Fruit fly (Drosophila melanogaster) whole organism, embryonic: ENCODE results near the gene CG43347.

Experiments used
- B-H2 ChIP-seq: fragments of 200-800 bp; sonication (Bioruptor generic); optimal IDR thresholded peaks from 2 replicates; lab custom pipeline; 2018; ENCODE audit warnings: missing biosample characterization, mild to moderate bottlenecking, missing genetic modification characterization
- CG10543 ChIP-seq: fragments of 200-800 bp; sonication (Bioruptor generic); optimal IDR thresholded peaks from 3 replicates; lab custom pipeline; 2017; ENCODE audit warnings: missing biosample characterization, mild to moderate bottlenecking, missing genetic modification characterization, moderate library complexity
- CG11093 ChIP-seq: fragments of 200-800 bp; sonication (Bioruptor generic); IDR thresholded peaks from 3 replicates; pipeline ENCODE4 v1.3.6; 2022; ENCODE audit warnings: missing biosample characterization, missing genetic modification characterization
- CG12104 ChIP-seq: fragments of 200-800 bp; sonication (Bioruptor generic); optimal IDR thresholded peaks from 3 replicates; lab custom pipeline; 2016; ENCODE audit warnings: missing biosample characterization, missing genetic modification characterization
- CG13894 ChIP-seq: fragments of 200-800 bp; sonication (Bioruptor generic); optimal IDR thresholded peaks from 3 replicates; lab custom pipeline; 2018; ENCODE audit warnings: missing biosample characterization, mild to moderate bottlenecking, missing genetic modification characterization, moderate library complexity
- CG15514 ChIP-seq: fragments of 200-800 bp; sonication (Bioruptor generic); optimal IDR thresholded peaks from 3 replicates; lab custom pipeline; 2017; ENCODE audit warnings: missing biosample characterization, missing genetic modification characterization, mild to moderate bottlenecking, moderate library complexity, missing genetic modification reagents
- CG17186 ChIP-seq: fragments of 200-800 bp; sonication (Bioruptor generic); optimal IDR thresholded peaks from 3 replicates; lab custom pipeline; 2017; ENCODE audit warnings: missing biosample characterization, missing genetic modification reagents, missing genetic modification characterization
- CG17361 ChIP-seq: fragments of 200-800 bp; sonication (Bioruptor generic); IDR thresholded peaks from 3 replicates; pipeline ENCODE4 v1.3.6; 2022; ENCODE audit warnings: missing biosample characterization, missing genetic modification characterization
- CG18599 ChIP-seq: fragments of 200-800 bp; sonication (Bioruptor generic); optimal IDR thresholded peaks from 3 replicates; lab custom pipeline; 2017; ENCODE audit warnings: missing biosample characterization, missing genetic modification characterization, mild to moderate bottlenecking, moderate library complexity, missing genetic modification reagents
- CG2202 ChIP-seq: fragments of 200-800 bp; sonication (Bioruptor generic); optimal IDR thresholded peaks from 2 replicates; lab custom pipeline; 2018; ENCODE audit warnings: missing biosample characterization, mild to moderate bottlenecking, missing genetic modification characterization
- CG31224 ChIP-seq: fragments of 200-800 bp; sonication (Bioruptor generic); IDR thresholded peaks from 2 replicates; pipeline ENCODE4 v1.3.6; 2022; ENCODE audit warnings: missing biosample characterization, missing genetic modification characterization
- CG4707 ChIP-seq: fragments of 200-800 bp; sonication (Bioruptor generic); optimal IDR thresholded peaks from 2 replicates; lab custom pipeline; 2018; ENCODE audit warnings: missing biosample characterization, mild to moderate bottlenecking, missing genetic modification characterization, moderate library complexity
- CHES-1-like ChIP-seq: fragments of 200-800 bp; sonication (Bioruptor generic); optimal IDR thresholded peaks from 2 replicates; lab custom pipeline; 2016; ENCODE audit warnings: missing biosample characterization, missing genetic modification characterization
- Chrac-16 ChIP-seq: fragments of 200-800 bp; sonication (Bioruptor generic); optimal IDR thresholded peaks from 3 replicates; lab custom pipeline; 2016; ENCODE audit warnings: missing biosample characterization, missing genetic modification characterization
- E2f1 ChIP-seq: fragments of 200-800 bp; sonication (Bioruptor generic); IDR thresholded peaks from 2 replicates; pipeline ENCODE4 v1.3.6; 2022; ENCODE audit warnings: missing biosample characterization, missing genetic modification characterization
- GATAe ChIP-seq: fragments of 200-800 bp; sonication (Bioruptor generic); conservative IDR thresholded peaks from 2 replicates; pipeline ENCODE4 v1.3.6; 2022; ENCODE audit warnings: missing biosample characterization, missing genetic modification characterization
- HmgZ ChIP-seq: fragments of 200-800 bp; sonication (Bioruptor generic); optimal IDR thresholded peaks from 2 replicates; lab custom pipeline; 2018; ENCODE audit warnings: missing biosample characterization, mild to moderate bottlenecking, missing genetic modification characterization
- Hmr ChIP-seq: fragments of 200-800 bp; sonication (Bioruptor generic); optimal IDR thresholded peaks from 3 replicates; lab custom pipeline; 2017; ENCODE audit warnings: mild to moderate bottlenecking, missing biosample characterization, missing genetic modification reagents, missing genetic modification characterization
- Hmx ChIP-seq: fragments of 200-800 bp; sonication (Bioruptor generic); optimal IDR thresholded peaks from 2 replicates; lab custom pipeline; 2016; ENCODE audit warnings: missing biosample characterization, missing genetic modification characterization
- Kr ChIP-seq: fragments of 200-800 bp; sonication (Bioruptor generic); optimal IDR thresholded peaks from 2 replicates; lab custom pipeline; 2017; ENCODE audit warnings: missing biosample characterization, mild to moderate bottlenecking, missing genetic modification characterization
- Lpt ChIP-seq: fragments of >200 bp; optimal IDR thresholded peaks from 2 replicates; lab custom pipeline; 2018; ENCODE audit warnings: missing biosample characterization, missing genetic modification characterization
- MESR4 ChIP-seq: fragments of 200-800 bp; sonication (Bioruptor generic); optimal IDR thresholded peaks from 2 replicates; lab custom pipeline; 2018; ENCODE audit warnings: missing biosample characterization, mild to moderate bottlenecking, missing genetic modification characterization, moderate library complexity
- Ravus ChIP-seq: fragments of 200-800 bp; sonication (Bioruptor generic); IDR thresholded peaks from 2 replicates; pipeline ENCODE4 v1.3.6; 2022; ENCODE audit warnings: missing biosample characterization, missing genetic modification characterization
- Sin3A ChIP-seq: fragments of >200 bp; optimal IDR thresholded peaks from 2 replicates; lab custom pipeline; 2018
- Spps ChIP-seq: fragments of 200-800 bp; sonication (Bioruptor generic); optimal IDR thresholded peaks from 2 replicates; lab custom pipeline; 2018; ENCODE audit warnings: missing biosample characterization, mild to moderate bottlenecking, missing genetic modification characterization
- YL-1 ChIP-seq: fragments of 200-800 bp; sonication (Bioruptor generic); optimal IDR thresholded peaks from 3 replicates; lab custom pipeline; 2017; ENCODE audit warnings: missing biosample characterization, mild to moderate bottlenecking, missing genetic modification characterization
- cato ChIP-seq: fragments of 200-800 bp; sonication (Bioruptor generic); optimal IDR thresholded peaks from 2 replicates; lab custom pipeline; 2016; ENCODE audit warnings: missing biosample characterization, missing genetic modification characterization, borderline replicate concordance
- chinmo ChIP-seq: fragments of 200-800 bp; sonication (Bioruptor generic); IDR thresholded peaks from 4 replicates; pipeline ENCODE4 v1.3.6; 2022; ENCODE audit warnings: missing biosample characterization, missing genetic modification characterization; ENCODE audit not compliant: partially characterized antibody
- chm ChIP-seq: fragments of 200-800 bp; sonication (Bioruptor generic); IDR thresholded peaks from 2 replicates; pipeline ENCODE4 v1.3.6; 2022; ENCODE audit warnings: missing biosample characterization, missing genetic modification characterization
- corto ChIP-seq: fragments of 200-800 bp; sonication (Bioruptor generic); optimal IDR thresholded peaks from 2 replicates; lab custom pipeline; 2016; ENCODE audit warnings: missing biosample characterization, mild to moderate bottlenecking, missing genetic modification characterization, moderate library complexity
- crp ChIP-seq, 2 experiments: fragments of 200-800 bp; sonication (Bioruptor generic); optimal IDR thresholded peaks; 2 replicates in 1 of 2; 3 replicates in 1 of 2; lab custom pipeline; 2017; ENCODE audit warnings: missing biosample characterization in 2 of 2, missing genetic modification characterization in 2 of 2, mild to moderate bottlenecking in 1 of 2, moderate library complexity in 1 of 2
- disco-r ChIP-seq: fragments of 200-800 bp; sonication (Bioruptor generic); optimal IDR thresholded peaks from 2 replicates; lab custom pipeline; 2016; ENCODE audit warnings: missing biosample characterization, missing genetic modification characterization
- dmrt11E ChIP-seq: fragments of 200-800 bp; sonication (Bioruptor generic); optimal IDR thresholded peaks from 3 replicates; lab custom pipeline; 2018; ENCODE audit warnings: missing biosample characterization, mild to moderate bottlenecking, missing genetic modification characterization, moderate library complexity
- dysf ChIP-seq: fragments of 200-800 bp; sonication (Bioruptor generic); IDR thresholded peaks from 3 replicates; pipeline ENCODE4 v1.3.6; 2022; ENCODE audit warnings: missing biosample characterization, missing genetic modification characterization
- esg ChIP-seq: fragments of 200-800 bp; sonication (Bioruptor generic); conservative IDR thresholded peaks from 2 replicates; pipeline ENCODE4 v1.3.6; 2022; ENCODE audit warnings: missing biosample characterization, missing genetic modification characterization
- ewg ChIP-seq: fragments of 200-800 bp; sonication (Bioruptor generic); optimal IDR thresholded peaks from 3 replicates; lab custom pipeline; 2017; ENCODE audit warnings: mild to moderate bottlenecking, missing biosample characterization, missing genetic modification reagents, missing genetic modification characterization
- fru ChIP-seq: fragments of >200 bp; optimal IDR thresholded peaks from 2 replicates; lab custom pipeline; 2017
- ham ChIP-seq: fragments of 200-800 bp; sonication (Bioruptor generic); IDR thresholded peaks from 2 replicates; pipeline ENCODE4 v1.3.6; 2022; ENCODE audit warnings: missing biosample characterization, missing genetic modification characterization
- ind ChIP-seq: fragments of 200-800 bp; sonication (Bioruptor generic); optimal IDR thresholded peaks from 3 replicates; lab custom pipeline; 2016; ENCODE audit warnings: missing biosample characterization, missing genetic modification characterization
- klu ChIP-seq: fragments of 200-800 bp; sonication (Bioruptor generic); IDR thresholded peaks from 2 replicates; pipeline ENCODE4 v1.3.6; 2022; ENCODE audit warnings: missing biosample characterization, missing genetic modification characterization
- otp ChIP-seq: fragments of 200-800 bp; sonication (Bioruptor generic); IDR thresholded peaks from 3 replicates; pipeline ENCODE4, ENCODE4 v1.3.6; 2022; ENCODE audit warnings: missing biosample characterization, missing genetic modification characterization
- repo ChIP-seq: fragments of 200-800 bp; sonication (Bioruptor generic); optimal IDR thresholded peaks from 2 replicates; lab custom pipeline; 2016; ENCODE audit warnings: missing biosample characterization, missing genetic modification characterization
- ro ChIP-seq: fragments of 200-800 bp; sonication (Bioruptor generic); IDR thresholded peaks from 2 replicates; pipeline ENCODE4 v1.3.6; 2022; ENCODE audit warnings: missing biosample characterization, missing genetic modification characterization
- sc ChIP-seq, 3 experiments: fragments of >200 bp in 2 of 3; fragments of 200-800 bp in 1 of 3; sonication (Bioruptor generic) in 1 of 3; optimal IDR thresholded peaks; 2 replicates in 2 of 3; 3 replicates in 1 of 3; lab custom pipeline; 2017; ENCODE audit warnings: mild to moderate bottlenecking in 1 of 3, missing biosample characterization in 1 of 3, missing genetic modification characterization in 1 of 3, missing genetic modification reagents in 1 of 3
- sd ChIP-seq: fragments of 200-800 bp; sonication (Bioruptor generic); optimal IDR thresholded peaks from 3 replicates; lab custom pipeline; 2018; ENCODE audit warnings: missing biosample characterization, mild to moderate bottlenecking, missing genetic modification characterization, moderate library complexity
- seq ChIP-seq: fragments of 200-800 bp; sonication (Bioruptor generic); IDR thresholded peaks from 2 replicates; pipeline ENCODE4 v1.3.6; 2022; ENCODE audit warnings: missing biosample characterization, missing genetic modification characterization
- sna ChIP-seq: fragments of 200-800 bp; sonication (Bioruptor generic); IDR thresholded peaks from 2 replicates; pipeline ENCODE4 v1.3.6; 2022; ENCODE audit warnings: missing biosample characterization, missing genetic modification characterization; ENCODE audit not compliant: partially characterized antibody
- sqz ChIP-seq: fragments of 200-800 bp; sonication (Bioruptor generic); optimal IDR thresholded peaks from 3 replicates; lab custom pipeline; 2018; ENCODE audit warnings: missing biosample characterization, mild to moderate bottlenecking, missing genetic modification characterization
- sr ChIP-seq: fragments of 200-800 bp; sonication (Bioruptor generic); IDR thresholded peaks from 3 replicates; pipeline ENCODE4 v1.3.6; 2022; ENCODE audit warnings: missing biosample characterization, missing genetic modification characterization
- tap ChIP-seq: fragments of 200-800 bp; optimal IDR thresholded peaks from 3 replicates; lab custom pipeline; 2019; ENCODE audit warnings: missing biosample characterization, mild to moderate bottlenecking, missing genetic modification characterization, moderate library complexity
- wdn ChIP-seq: fragments of 200-800 bp; sonication (Bioruptor generic); IDR thresholded peaks from 2 replicates; pipeline ENCODE4 v1.3.6; 2022; ENCODE audit warnings: missing biosample characterization, missing genetic modification characterization
- wor ChIP-seq: fragments of 200-800 bp; sonication (Bioruptor generic); IDR thresholded peaks from 2 replicates; pipeline ENCODE4 v1.3.6; 2022; ENCODE audit warnings: missing biosample characterization, missing genetic modification characterization

CG43347 gene

DNA sequence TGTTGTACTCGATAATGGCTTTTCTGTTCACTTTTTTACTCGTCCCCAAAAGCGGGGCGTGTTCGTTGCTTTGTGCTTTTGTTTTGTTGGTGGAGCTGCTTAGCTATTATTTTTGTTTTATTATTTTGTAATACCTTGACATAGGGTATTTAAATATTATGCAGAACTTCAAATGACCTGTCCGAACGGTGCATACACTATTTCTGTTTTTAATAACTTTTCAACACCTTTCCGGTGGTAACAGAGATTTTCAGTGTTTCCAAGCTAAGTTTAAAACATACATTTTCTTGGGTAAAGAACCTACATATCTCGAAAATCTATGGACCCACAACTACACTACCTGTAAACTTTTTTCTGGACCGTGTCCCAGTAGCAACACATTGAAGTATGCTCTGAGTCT is 32.5 kb downstream of the CG43347 start (continued):
- TF ChIP-seq CG4707 (GFP tag; lab: Kevin White, UChicago) (no peak), otp (GFP tag; lab: Robert Waterston, UW) (peak; percentile 43; the same call in 1 of the 3 replicates), disco-r (no peak), dmrt11E (tag; lab: Kevin White, UChicago) (no peak), chinmo (GFP tag; lab: Robert Waterston, UW) (no peak), CG18599 (GFP tag; lab: Kevin White, UChicago) (peak; percentile 40), tap (no peak), sr (GFP tag; lab: Robert Waterston, UW) (no peak), sd (tag; lab: Kevin White, UChicago) (no peak), E2f1 (GFP tag; lab: Robert Waterston, UW) (peak; percentile 42; the same call in 1 of the 2 replicates), chm (GFP tag; lab: Robert Waterston, UW) (no peak), seq (GFP tag; lab: Robert Waterston, UW) (no peak), CG15514 (GFP tag; lab: Kevin White, UChicago) (peak; percentile 33), Lpt (no peak), fru (lab: Kevin White, UChicago) (no peak), klu (no peak), B-H2 (GFP tag; lab: Kevin White, UChicago) (no peak), repo (GFP tag; lab: Kevin White, UChicago) (no peak), CG31224 (no peak), CHES-1-like (GFP tag; lab: Kevin White, UChicago) (peak; percentile 9), Hmx (GFP tag; lab: Kevin White, UChicago) (no peak), GATAe (GFP tag; lab: Robert Waterston, UW) (no peak), ind (GFP tag; lab: Kevin White, UChicago) (peak; percentile 24), MESR4 (GFP tag; lab: Kevin White, UChicago) (no peak), wor (GFP tag; lab: Robert Waterston, UW) (no peak), YL-1 (GFP tag; lab: Kevin White, UChicago) (no peak), esg (GFP tag; lab: Robert Waterston, UW) (no peak), sqz (GFP tag; lab: Kevin White, UChicago) (no peak), CG17361 (GFP tag; lab: Robert Waterston, UW) (0 out of 3 replicates have a peak, but pooled peaks have one; percentile 33), Spps (tag; lab: Kevin White, UChicago) (no peak), Chrac-16 (GFP tag; lab: Kevin White, UChicago) (no peak), crp (GFP tag; optimal IDR thresholded peaks at IDR 0.05; lab: Kevin White, UChicago) (no peak), CG11093 (GFP tag; lab: Robert Waterston, UW) (no peak), ewg (GFP tag; lab: Kevin White, UChicago) (no peak), CG13894 (tag; lab: Kevin White, UChicago) (no peak), Ravus (GFP tag; lab: Robert Waterston, UW) (no peak), CG2202 (tag; lab: Kevin White, UChicago) (no peak), HmgZ (tag; lab: Kevin White, UChicago) (no peak), CG12104 (no peak), Hmr (GFP tag; lab: Kevin White, UChicago) (peak; percentile 54), corto (no peak), Sin3A (lab: Kevin White, UChicago) (no peak), CG17186 (GFP tag; lab: Kevin White, UChicago) (no peak), cato (GFP tag; lab: Kevin White, UChicago) (no peak), ham (GFP tag; lab: Robert Waterston, UW) (no peak), wdn (no peak), dysf (GFP tag; lab: Robert Waterston, UW) (peak; percentile 74; the same call in 2 of the 3 replicates), sna (no peak), Kr (GFP tag; lab: Kevin White, UChicago) (no peak), CG10543 (GFP tag; lab: Kevin White, UChicago) (no peak), sc (optimal IDR thresholded peaks at IDR 0.05; lab: Kevin White, UChicago) (no peak), sc (GFP tag; optimal IDR thresholded peaks at IDR 0.05; lab: Kevin White, UChicago) (no peak), ro (GFP tag; lab: Robert Waterston, UW) (no peak)
